Worm (Caenorhabditis elegans): ENCODE measurements around the gene C13G3.1.

DNA sequence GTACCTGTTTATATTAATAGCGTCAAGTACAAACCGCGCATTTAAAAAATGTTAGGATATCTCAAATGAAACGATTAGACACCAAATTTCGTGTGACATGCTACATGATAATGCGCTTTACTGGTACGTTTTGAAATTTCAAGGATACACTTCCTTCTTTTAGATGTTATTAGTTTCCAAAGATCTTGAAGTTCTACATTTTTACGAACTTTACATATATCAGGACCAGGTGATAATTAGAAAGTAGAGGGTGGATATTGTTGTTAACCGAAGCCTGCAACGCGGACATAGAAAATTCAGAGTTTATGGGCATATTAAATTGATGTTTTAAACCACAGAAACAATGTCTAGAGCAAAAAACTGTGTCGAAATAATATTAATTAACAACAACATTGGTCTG, 914 bp upstream of the C13G3.1 start:
- TF ChIP-seq nhr-80 (tag; optimal IDR thresholded peaks at IDR 0.05) (no peak), Y53G8AR.9 (GFP tag; conservative IDR thresholded peaks at IDR 0.05) (no peak), unc-130 (GFP tag; optimal IDR thresholded peaks at IDR 0.05) (no peak), repo-1 (tag; optimal IDR thresholded peaks at IDR 0.05) (no peak)

Data from whole organism, young adult.